Worm (Caenorhabditis elegans) whole organism, L4/young adult: ENCODE measurements around the gene rfc-3.

Experiments used
- W03F9.2 ChIP-seq: fragments of 150-350 bp; optimal IDR thresholded peaks from 2 replicates; lab custom pipeline; 2014; ENCODE audit warnings: missing biosample characterization, missing genetic modification characterization
- dao-5 ChIP-seq: sonication (generic microtip); optimal IDR thresholded peaks from 2 replicates; lab custom pipeline; 2016; ENCODE audit warnings: missing genotype, missing genetic modification characterization, moderate library complexity, missing compliant biosample characterization
- him-1 ChIP-seq: sonication (generic microtip); optimal IDR thresholded peaks from 2 replicates; lab custom pipeline; 2016; ENCODE audit warnings: missing genotype, missing genetic modification reagents, missing genetic modification characterization, missing compliant biosample characterization

DNA sequence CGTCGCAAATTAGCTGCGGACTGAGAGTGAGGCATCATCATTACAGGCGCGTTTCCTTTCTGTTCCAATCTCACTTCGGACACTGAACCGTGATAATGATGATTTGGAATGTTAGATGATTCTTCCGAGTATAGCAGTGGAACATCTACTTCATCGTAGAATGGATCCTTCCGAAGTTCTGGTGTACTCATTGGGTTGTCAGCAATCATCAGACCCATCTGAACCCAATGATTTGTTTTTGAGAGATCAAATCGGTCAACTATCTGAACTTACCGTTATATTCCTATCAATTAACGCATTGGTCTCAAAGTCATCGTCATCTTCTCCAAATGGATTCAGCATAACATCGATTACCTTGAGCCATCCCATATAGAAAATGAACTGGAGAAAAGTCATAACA lies 12.9 kb downstream of the rfc-3 start:
- TF ChIP-seq dao-5 (no peak), him-1 (tag; lab: Kevin White, UChicago) (no peak), W03F9.2 (tag; lab: Kevin White, UChicago) (no peak)
